Worm (Caenorhabditis elegans) whole organism, young adult: ENCODE results near the gene fbxa-74.

Experiments used
- B0035.1 ChIP-seq: sonication (generic microtip); optimal IDR thresholded peaks from 2 replicates; lab custom pipeline; 2016; ENCODE audit warnings: missing genetic modification characterization, mild to moderate bottlenecking, missing compliant biosample characterization, missing genotype, missing genetic modification reagents
- B0261.1 ChIP-seq: sonication (generic microtip); optimal IDR thresholded peaks from 2 replicates; lab custom pipeline; 2016; ENCODE audit warnings: mild to moderate bottlenecking, missing genetic modification characterization, moderate library complexity, missing compliant biosample characterization
- C06A6.2 ChIP-seq: fragments of 200-800 bp; sonication (Bioruptor generic); conservative IDR thresholded peaks from 2 replicates; pipeline ENCODE4 v1.3.6; 2022; ENCODE audit warnings: missing genetic modification characterization, missing compliant biosample characterization
- F23B12.7 ChIP-seq: sonication (generic microtip); optimal IDR thresholded peaks from 2 replicates; lab custom pipeline; 2017; ENCODE audit warnings: missing genetic modification characterization, mild to moderate bottlenecking, missing compliant biosample characterization, antibody characterized with exemption, moderate library complexity; ENCODE audit not compliant: insufficient read depth
- F37B4.10 ChIP-seq: fragments of 200-800 bp; sonication (Bioruptor generic); IDR thresholded peaks from 2 replicates; pipeline ENCODE4 v1.3.6; 2022; ENCODE audit warnings: missing genetic modification characterization, missing compliant biosample characterization
- F52B5.7 ChIP-seq: sonication (generic microtip); optimal IDR thresholded peaks from 2 replicates; lab custom pipeline; 2016; ENCODE audit warnings: mild to moderate bottlenecking, missing genetic modification characterization, missing compliant biosample characterization
- F57C9.4 ChIP-seq: sonication (generic microtip); optimal IDR thresholded peaks from 2 replicates; lab custom pipeline; 2017; ENCODE audit warnings: mild to moderate bottlenecking, missing genetic modification characterization, missing compliant biosample characterization
- K12H6.12 ChIP-seq: fragments of 200-800 bp; sonication (Bioruptor generic); optimal IDR thresholded peaks from 2 replicates; lab custom pipeline; 2018; ENCODE audit warnings: mild to moderate bottlenecking, missing genetic modification characterization, missing compliant biosample characterization
- Y53F4B.3 ChIP-seq: fragments of 200-800 bp; sonication (Bioruptor generic); IDR thresholded peaks from 2 replicates; pipeline ENCODE4 v1.3.6; 2022; ENCODE audit warnings: missing genetic modification reagents, missing genetic modification characterization, missing compliant biosample characterization
- Y53G8AR.9 ChIP-seq: fragments of 200-800 bp; sonication (Bioruptor generic); conservative IDR thresholded peaks from 2 replicates; pipeline ENCODE4 v1.3.6; 2022; ENCODE audit warnings: missing genetic modification reagents, missing genetic modification characterization, missing compliant biosample characterization
- Y56A3A.18 ChIP-seq: fragments of 200-800 bp; sonication (Bioruptor generic); IDR thresholded peaks from 2 replicates; pipeline ENCODE4 v1.3.6; 2022; ENCODE audit warnings: missing genetic modification reagents, missing genetic modification characterization, missing compliant biosample characterization
- Y67H2A.10 ChIP-seq: fragments of 200-800 bp; sonication (Bioruptor generic); conservative IDR thresholded peaks from 2 replicates; pipeline ENCODE4 v1.3.6; 2022; ENCODE audit warnings: missing genetic modification reagents, missing genetic modification characterization, missing compliant biosample characterization
- Y79H2A.3 ChIP-seq: fragments of 200-800 bp; sonication (Bioruptor generic); conservative IDR thresholded peaks from 2 replicates; pipeline ENCODE4 v1.3.6; 2022; ENCODE audit warnings: missing genetic modification reagents, missing genetic modification characterization, missing compliant biosample characterization
- ZK185.1 ChIP-seq: sonication (generic microtip); optimal IDR thresholded peaks from 2 replicates; lab custom pipeline; 2016; ENCODE audit warnings: mild to moderate bottlenecking, missing genetic modification characterization, missing compliant biosample characterization; ENCODE audit not compliant: poor library complexity, severe bottlenecking
- akir-1 ChIP-seq: fragments of 200-800 bp; sonication (Bioruptor generic); optimal IDR thresholded peaks from 2 replicates; lab custom pipeline; 2018; ENCODE audit warnings: mild to moderate bottlenecking, missing genetic modification characterization, moderate library complexity, missing compliant biosample characterization
- attf-3 ChIP-seq: fragments of 200-800 bp; sonication (Bioruptor generic); conservative IDR thresholded peaks from 2 replicates; pipeline ENCODE4 v1.3.6; 2022; ENCODE audit warnings: missing genetic modification reagents, missing genetic modification characterization, missing compliant biosample characterization
- bed-1 ChIP-seq: fragments of 200-800 bp; sonication (Bioruptor generic); IDR thresholded peaks from 2 replicates; pipeline ENCODE4 v1.3.6; 2022; ENCODE audit warnings: missing genetic modification reagents, missing genetic modification characterization, missing compliant biosample characterization
- cebp-1 ChIP-seq, 2 experiments: fragments of 200-800 bp in 1 of 2; sonication (Bioruptor generic) in 1 of 2; sonication (generic microtip) in 1 of 2; IDR thresholded peaks in 1 of 2; optimal IDR thresholded peaks in 1 of 2; 2 replicates each; pipeline versions ENCODE4 v1.3.6 to Lab custom; 2017 to 2022; ENCODE audit warnings: missing compliant biosample characterization in 2 of 2, missing genetic modification characterization in 2 of 2, mild to moderate bottlenecking in 1 of 2, missing genetic modification reagents in 1 of 2, moderate library complexity in 1 of 2
- chd-7 ChIP-seq: sonication (generic microtip); optimal IDR thresholded peaks from 2 replicates; lab custom pipeline; 2016; ENCODE audit warnings: mild to moderate bottlenecking, missing genetic modification characterization, moderate library complexity, missing compliant biosample characterization
- ets-4 ChIP-seq: fragments of 200-800 bp; sonication (Bioruptor generic); optimal IDR thresholded peaks from 2 replicates; lab custom pipeline; 2018; ENCODE audit warnings: mild to moderate bottlenecking, missing genetic modification characterization, missing compliant biosample characterization
- gei-17 ChIP-seq: fragments of 200-800 bp; sonication (Bioruptor generic); optimal IDR thresholded peaks from 2 replicates; lab custom pipeline; 2018; ENCODE audit warnings: mild to moderate bottlenecking, missing genetic modification characterization, missing compliant biosample characterization
- hlh-12 ChIP-seq: sonication (generic microtip); optimal IDR thresholded peaks from 2 replicates; lab custom pipeline; 2016; ENCODE audit warnings: missing genetic modification characterization, missing compliant biosample characterization
- hmg-1.2 ChIP-seq: fragments of 200-800 bp; sonication (Bioruptor generic); IDR thresholded peaks from 2 replicates; pipeline ENCODE4 v1.3.6; 2022; ENCODE audit warnings: missing genetic modification reagents, missing genetic modification characterization, missing compliant biosample characterization
- lag-1 ChIP-seq: fragments of 200-800 bp; sonication (Bioruptor generic); IDR thresholded peaks from 2 replicates; pipeline ENCODE4 v1.3.6; 2022; ENCODE audit warnings: missing genetic modification reagents, missing genetic modification characterization, missing compliant biosample characterization
- lin-26 ChIP-seq: fragments of 200-800 bp; sonication (Bioruptor generic); IDR thresholded peaks from 2 replicates; pipeline ENCODE4 v1.3.6; 2022; ENCODE audit warnings: missing genetic modification reagents, missing genetic modification characterization, missing compliant biosample characterization
- lin-40 ChIP-seq: sonication (generic microtip); optimal IDR thresholded peaks from 2 replicates; lab custom pipeline; 2016; ENCODE audit warnings: missing genetic modification characterization, mild to moderate bottlenecking, missing compliant biosample characterization, missing genotype, missing genetic modification reagents
- lsy-27 ChIP-seq: sonication (generic microtip); optimal IDR thresholded peaks from 2 replicates; lab custom pipeline; 2017; ENCODE audit warnings: missing genetic modification characterization, mild to moderate bottlenecking, missing compliant biosample characterization, antibody characterized with exemption, missing genotype, borderline replicate concordance; ENCODE audit not compliant: insufficient read depth
- mcd-1 ChIP-seq: fragments of 200-800 bp; sonication (Bioruptor generic); IDR thresholded peaks from 2 replicates; pipeline ENCODE4 v1.3.6; 2022; ENCODE audit warnings: missing genetic modification reagents, missing genetic modification characterization, missing compliant biosample characterization
- mel-28 ChIP-seq: sonication (generic microtip); optimal IDR thresholded peaks from 2 replicates; lab custom pipeline; 2016; ENCODE audit warnings: borderline replicate concordance, mild to moderate bottlenecking, missing genetic modification characterization, missing compliant biosample characterization
- mes-4 ChIP-seq: sonication (generic microtip); optimal IDR thresholded peaks from 2 replicates; lab custom pipeline; 2016; ENCODE audit warnings: missing genotype, missing genetic modification characterization, missing compliant biosample characterization
- nhr-27 ChIP-seq: fragments of 200-800 bp; sonication (Bioruptor generic); optimal IDR thresholded peaks from 2 replicates; lab custom pipeline; 2018; ENCODE audit warnings: mild to moderate bottlenecking, missing genetic modification characterization, moderate library complexity, missing compliant biosample characterization
- pha-4 ChIP-seq: fragments of 150-350 bp; sonication (generic microtip); optimal IDR thresholded peaks from 2 replicates; lab custom pipeline; 2014; ENCODE audit warnings: missing biosample characterization, missing genetic modification reagents, missing genetic modification characterization
- sea-2 ChIP-seq: fragments of 200-800 bp; sonication (Bioruptor generic); IDR thresholded peaks from 2 replicates; pipeline ENCODE4 v1.3.6; 2022; ENCODE audit warnings: missing genetic modification characterization, missing compliant biosample characterization
- snpc-1.1 ChIP-seq: sonication (generic microtip); optimal IDR thresholded peaks from 2 replicates; lab custom pipeline; 2017; ENCODE audit warnings: missing genetic modification characterization, mild to moderate bottlenecking, missing compliant biosample characterization, antibody characterized with exemption, moderate library complexity, missing genotype, missing genetic modification reagents; ENCODE audit not compliant: insufficient read depth
- snpc-1.3 ChIP-seq: sonication (generic microtip); optimal IDR thresholded peaks from 2 replicates; lab custom pipeline; 2017; ENCODE audit warnings: missing genetic modification characterization, mild to moderate bottlenecking, missing compliant biosample characterization, antibody characterized with exemption, moderate library complexity, missing genotype, missing genetic modification reagents; ENCODE audit not compliant: insufficient read depth
- snpc-3.4 ChIP-seq: sonication (generic microtip); optimal IDR thresholded peaks from 2 replicates; lab custom pipeline; 2017; ENCODE audit warnings: missing genetic modification characterization, mild to moderate bottlenecking, missing compliant biosample characterization, antibody characterized with exemption, moderate library complexity, missing genotype, missing genetic modification reagents
- somi-1 ChIP-seq: fragments of 200-800 bp; sonication (Bioruptor generic); optimal IDR thresholded peaks from 2 replicates; lab custom pipeline; 2018; ENCODE audit warnings: mild to moderate bottlenecking, missing genetic modification characterization, missing compliant biosample characterization
- unc-62 ChIP-seq: fragments of 150-350 bp; optimal IDR thresholded peaks from 2 replicates; lab custom pipeline; 2014; ENCODE audit warnings: missing biosample characterization, missing genetic modification reagents, missing genetic modification characterization
- xnd-1 ChIP-seq: sonication (generic microtip); optimal IDR thresholded peaks from 2 replicates; lab custom pipeline; 2016; ENCODE audit warnings: missing genotype, missing genetic modification reagents, missing genetic modification characterization, missing compliant biosample characterization
- ztf-22 ChIP-seq: fragments of 200-800 bp; sonication (Bioruptor generic); optimal IDR thresholded peaks from 2 replicates; lab custom pipeline; 2018; ENCODE audit warnings: mild to moderate bottlenecking, missing genetic modification characterization, moderate library complexity, missing compliant biosample characterization
- ztf-26 ChIP-seq: sonication (generic microtip); optimal IDR thresholded peaks from 2 replicates; lab custom pipeline; 2017; ENCODE audit warnings: missing genetic modification characterization, missing compliant biosample characterization
- ztf-28 ChIP-seq: fragments of 200-800 bp; sonication (Bioruptor generic); IDR thresholded peaks from 2 replicates; pipeline ENCODE4 v1.3.6; 2022; ENCODE audit warnings: missing genetic modification reagents, missing genetic modification characterization, missing compliant biosample characterization
- ztf-3 ChIP-seq: fragments of 200-800 bp; sonication (Bioruptor generic); optimal IDR thresholded peaks from 2 replicates; lab custom pipeline; 2018; ENCODE audit warnings: mild to moderate bottlenecking, missing genetic modification characterization, missing compliant biosample characterization

Gene fbxa-74

DNA sequence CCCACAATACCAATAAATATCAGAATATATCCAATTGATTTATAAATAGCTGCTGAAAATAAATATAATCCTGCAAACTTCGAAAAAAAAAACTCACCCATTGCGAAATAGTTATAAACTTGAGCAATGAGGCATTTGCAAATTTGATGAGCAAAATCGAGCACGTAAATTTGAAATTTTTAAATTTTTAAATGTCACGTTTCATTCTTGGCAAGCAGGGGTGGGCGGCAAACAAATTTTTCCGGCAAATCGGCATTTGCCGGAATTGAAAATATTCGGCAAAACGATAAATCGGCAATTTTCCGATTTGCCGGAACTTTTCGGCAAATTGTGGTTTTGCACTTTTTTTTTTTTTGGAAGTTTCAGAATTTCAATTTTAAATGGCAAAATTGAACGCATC lies 8.9 kb downstream of the fbxa-74 start, which contains the start of gene Y22D7AR.14:
TSS of gene Y22D7AR.14 (minus strand) at position 101 of the 400 bp plus-strand sequence.
- TF ChIP-seq sea-2 (GFP tag; lab: Robert Waterston, UW), result no peak
- TF ChIP-seq attf-3, result no peak
- TF ChIP-seq ztf-28, result no peak
- TF ChIP-seq cebp-1 (GFP tag; IDR thresholded peaks at IDR 0.05; lab: Robert Waterston, UW), result no peak
- TF ChIP-seq cebp-1 (tag; optimal IDR thresholded peaks at IDR 0.05; lab: Kevin White, UChicago), result no peak
- no peak for TF ChIP-seq B0261.1 (tag; lab: Kevin White, UChicago)

ce11 chrIII:1687999-1688398 lies 10.8 kb downstream of the fbxa-74 start, which contains the start of gene Y22D7AR.7:
Y22D7AR.7 (minus strand) TSS chrIII:1688099.
- TF ChIP-seq Y53F4B.3 (GFP tag; lab: Robert Waterston, UW) (no peak), mel-28 (tag; lab: Kevin White, UChicago) (no peak), F23B12.7 (no peak), lsy-27 (tag; lab: Kevin White, UChicago) (no peak), K12H6.12 (tag; lab: Kevin White, UChicago) (no peak), F57C9.4 (no peak), mcd-1 (GFP tag; lab: Robert Waterston, UW) (no peak), Y56A3A.18 (GFP tag; lab: Robert Waterston, UW) (no peak), chd-7 (tag; lab: Kevin White, UChicago) (no peak), unc-62 (no peak), snpc-1.3 (no peak), lag-1 (GFP tag; lab: Robert Waterston, UW) (no peak), F37B4.10 (GFP tag; lab: Robert Waterston, UW) (no peak), sea-2 (GFP tag; lab: Robert Waterston, UW) (no peak), gei-17 (no peak), bed-1 (GFP tag; lab: Robert Waterston, UW) (no peak), ZK185.1 (tag; lab: Kevin White, UChicago) (no peak), snpc-3.4 (tag; lab: Kevin White, UChicago) (no peak), lin-26 (GFP tag; lab: Robert Waterston, UW) (no peak)

DNA sequence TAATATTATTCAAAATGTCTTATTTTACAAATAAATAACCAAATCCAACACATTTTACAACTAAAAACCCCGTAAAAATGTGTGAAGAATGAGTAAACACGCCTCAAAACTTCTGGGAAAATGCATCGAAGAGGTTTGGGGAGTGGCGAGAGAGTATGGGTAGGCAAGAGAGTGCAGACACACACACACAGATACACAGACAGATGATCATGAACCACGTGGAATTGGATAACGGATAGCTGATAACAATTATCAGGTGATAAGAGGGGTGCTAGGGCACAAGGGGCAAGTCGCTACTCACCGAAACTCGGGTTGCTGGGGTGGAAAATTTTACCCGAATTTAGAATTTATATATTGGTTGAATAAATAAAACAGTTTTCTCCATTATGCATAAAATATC lies 16.5 kb downstream of the fbxa-74 start:
- peak; percentile 27 for TF ChIP-seq somi-1 (GFP tag; lab: Kevin White, UChicago)
- TF ChIP-seq hmg-1.2 (GFP tag; lab: Robert Waterston, UW), result peak; percentile 80
- no peak for TF ChIP-seq xnd-1
- TF ChIP-seq C06A6.2, result 0 out of 2 replicates have a peak, but pooled peaks have one; percentile 22
- TF ChIP-seq, all 124 proteins: peak for 3

- TF ChIP-seq akir-1 (GFP tag; lab: Kevin White, UChicago) (no peak), ztf-3 (GFP tag; lab: Kevin White, UChicago) (no peak), somi-1 (GFP tag; lab: Kevin White, UChicago) (peak; percentile 14), hlh-12 (no peak), snpc-1.1 (tag; lab: Kevin White, UChicago) (no peak), sea-2 (GFP tag; lab: Robert Waterston, UW) (no peak), nhr-27 (tag; lab: Kevin White, UChicago) (no peak), ztf-22 (GFP tag; lab: Kevin White, UChicago) (no peak), C06A6.2 (0 out of 2 replicates have a peak, but pooled peaks have one; percentile 18), mes-4 (no peak), pha-4 (tag; lab: Kevin White, UChicago) (no peak), lin-40 (tag; lab: Kevin White, UChicago) (no peak), ets-4 (peak; percentile 1), Y67H2A.10 (GFP tag; lab: Robert Waterston, UW) (no peak), Y79H2A.3 (GFP tag; lab: Robert Waterston, UW) (no peak), B0035.1 (tag; lab: Kevin White, UChicago) (no peak), ztf-26 (tag; lab: Kevin White, UChicago) (no peak), F52B5.7 (tag; lab: Kevin White, UChicago) (no peak), hmg-1.2 (GFP tag; lab: Robert Waterston, UW) (peak; percentile 96), Y53G8AR.9 (GFP tag; lab: Robert Waterston, UW) (no peak)
Measured at ce11 chrIII:1680996-1681395, 17.8 kb downstream of the fbxa-74 start.
